Fruit fly (Drosophila melanogaster): ENCODE data around the gene Mst87F.

dm6 chr3R:13849327-13849726 lies 21.5 kb upstream of the Mst87F start:
- TF ChIP-seq CG9727 (GFP tag; optimal IDR thresholded peaks at IDR 0.05) (no peak), odd (GFP tag; optimal IDR thresholded peaks at IDR 0.05) (no peak), B-H1 (GFP tag; IDR thresholded peaks at IDR 0.05) (no peak), ase (GFP tag; IDR thresholded peaks at IDR 0.05) (no peak), CG14860 (GFP tag; IDR thresholded peaks at IDR 0.05; ENCODE audit: partially characterized antibody) (no peak), psq (GFP tag; optimal IDR thresholded peaks at IDR 0.05) (no peak), Camta (GFP tag; optimal IDR thresholded peaks at IDR 0.05) (no peak), Six4 (GFP tag; optimal IDR thresholded peaks at IDR 0.05) (no peak), stc (GFP tag; IDR thresholded peaks at IDR 0.05) (no peak), pum (GFP tag; optimal IDR thresholded peaks at IDR 0.05) (no peak), CG43689 (GFP tag; IDR thresholded peaks at IDR 0.05) (no peak)
